Fruit fly (Drosophila melanogaster) whole organism, embryonic: ENCODE measurements around the gene dock.

Experiments used
- Ada2b ChIP-seq: fragments of 200-800 bp; sonication (Bioruptor generic); IDR thresholded peaks from 2 replicates; pipeline ENCODE4 v1.3.6; 2022; ENCODE audit warnings: missing biosample characterization, missing genetic modification characterization
- Atf6 ChIP-seq: fragments of 200-800 bp; sonication (Bioruptor generic); IDR thresholded peaks from 2 replicates; pipeline ENCODE4 v1.3.6; 2022; ENCODE audit warnings: missing biosample characterization, missing genetic modification characterization
- Bgb ChIP-seq: fragments of 200-800 bp; sonication (Bioruptor generic); IDR thresholded peaks from 2 replicates; pipeline ENCODE4 v1.3.6; 2022; ENCODE audit warnings: missing biosample characterization, missing genetic modification characterization; ENCODE audit not compliant: partially characterized antibody
- CG10654 ChIP-seq: fragments of 200-800 bp; sonication (Bioruptor generic); optimal IDR thresholded peaks from 2 replicates; lab custom pipeline; 2016; ENCODE audit warnings: missing biosample characterization, missing genetic modification characterization
- CG11085 ChIP-seq: fragments of 200-800 bp; sonication (Bioruptor generic); IDR thresholded peaks from 2 replicates; pipeline ENCODE4 v1.3.6; 2022; ENCODE audit warnings: missing biosample characterization, missing genetic modification characterization
- CG11398 ChIP-seq: fragments of 200-800 bp; sonication (Bioruptor generic); optimal IDR thresholded peaks from 2 replicates; lab custom pipeline; 2016; ENCODE audit warnings: missing biosample characterization, missing genetic modification characterization
- CG11695 ChIP-seq: fragments of 200-800 bp; sonication (Bioruptor generic); IDR thresholded peaks from 3 replicates; pipeline ENCODE4 v1.3.6; 2022; ENCODE audit warnings: missing biosample characterization, missing genetic modification characterization
- CG1233 ChIP-seq: fragments of 200-800 bp; sonication (Bioruptor generic); optimal IDR thresholded peaks from 4 replicates; lab custom pipeline; 2018; ENCODE audit warnings: missing biosample characterization, mild to moderate bottlenecking, missing genetic modification characterization
- CG14014 ChIP-seq: fragments of 200-800 bp; sonication (Bioruptor generic); IDR thresholded peaks from 2 replicates; pipeline ENCODE4 v1.3.6; 2022; ENCODE audit warnings: missing biosample characterization, missing genetic modification characterization
- CG14965 ChIP-seq: fragments of 200-800 bp; sonication (Bioruptor generic); optimal IDR thresholded peaks from 2 replicates; lab custom pipeline; 2016; ENCODE audit warnings: missing biosample characterization, missing genetic modification characterization, borderline replicate concordance
- CG17385 ChIP-seq: fragments of 200-800 bp; sonication (Bioruptor generic); optimal IDR thresholded peaks from 3 replicates; lab custom pipeline; 2018; ENCODE audit warnings: missing biosample characterization, mild to moderate bottlenecking, missing genetic modification characterization
- CG18262 ChIP-seq: fragments of 200-800 bp; optimal IDR thresholded peaks from 3 replicates; lab custom pipeline; 2019; ENCODE audit warnings: missing biosample characterization, mild to moderate bottlenecking, missing genetic modification characterization, moderate library complexity
- CG31365 ChIP-seq: fragments of 200-800 bp; sonication (Bioruptor generic); optimal IDR thresholded peaks from 2 replicates; lab custom pipeline; 2018; ENCODE audit warnings: missing biosample characterization, mild to moderate bottlenecking, missing genetic modification characterization
- CG33557 ChIP-seq: fragments of 200-800 bp; sonication (Bioruptor generic); optimal IDR thresholded peaks from 2 replicates; lab custom pipeline; 2019; ENCODE audit warnings: missing biosample characterization, mild to moderate bottlenecking, missing genetic modification characterization, moderate library complexity
- CG6254 ChIP-seq: fragments of 200-800 bp; sonication (Bioruptor generic); optimal IDR thresholded peaks from 3 replicates; lab custom pipeline; 2017; ENCODE audit warnings: mild to moderate bottlenecking, missing biosample characterization, missing genetic modification reagents, missing genetic modification characterization
- CG7786 ChIP-seq: fragments of 200-800 bp; sonication (Bioruptor generic); optimal IDR thresholded peaks from 2 replicates; lab custom pipeline; 2016; ENCODE audit warnings: missing biosample characterization, missing genetic modification characterization
- CG8281 ChIP-seq: fragments of 200-800 bp; sonication (Bioruptor generic); optimal IDR thresholded peaks from 2 replicates; lab custom pipeline; 2018; ENCODE audit warnings: missing biosample characterization, mild to moderate bottlenecking, missing genetic modification characterization, moderate library complexity
- CG9215 ChIP-seq: fragments of 200-800 bp; sonication (Bioruptor generic); IDR thresholded peaks from 2 replicates; pipeline ENCODE4 v1.3.6; 2022; ENCODE audit warnings: missing biosample characterization, missing genetic modification characterization
- CG9932 ChIP-seq: fragments of 200-800 bp; sonication (Bioruptor generic); IDR thresholded peaks from 2 replicates; pipeline ENCODE4 v1.3.6; 2022; ENCODE audit warnings: missing biosample characterization, missing genetic modification characterization
- D19A ChIP-seq: fragments of 200-800 bp; optimal IDR thresholded peaks from 3 replicates; lab custom pipeline; 2019; ENCODE audit warnings: missing biosample characterization, mild to moderate bottlenecking, missing genetic modification characterization, moderate library complexity
- E2f2 ChIP-seq: fragments of 200-800 bp; sonication (Bioruptor generic); IDR thresholded peaks from 2 replicates; pipeline ENCODE4 v1.3.6; 2022; ENCODE audit warnings: missing biosample characterization, missing genetic modification characterization
- Elba2 ChIP-seq: fragments of 200-800 bp; sonication (Bioruptor generic); optimal IDR thresholded peaks from 3 replicates; lab custom pipeline; 2016; ENCODE audit warnings: missing biosample characterization, missing genetic modification characterization
- Hand ChIP-seq: fragments of 200-800 bp; sonication (Bioruptor generic); optimal IDR thresholded peaks from 2 replicates; lab custom pipeline; 2017; ENCODE audit warnings: mild to moderate bottlenecking, missing biosample characterization, missing genetic modification reagents, missing genetic modification characterization
- Hey ChIP-seq: fragments of 200-800 bp; sonication (Bioruptor generic); optimal IDR thresholded peaks from 3 replicates; lab custom pipeline; 2018; ENCODE audit warnings: missing biosample characterization, mild to moderate bottlenecking, missing genetic modification characterization
- Lim3 ChIP-seq: fragments of 200-800 bp; sonication (Bioruptor generic); IDR thresholded peaks from 2 replicates; pipeline ENCODE4 v1.3.6; 2022; ENCODE audit warnings: missing biosample characterization, missing genetic modification characterization
- Mad ChIP-seq: fragments of 200-800 bp; sonication (Bioruptor generic); optimal IDR thresholded peaks from 2 replicates; lab custom pipeline; 2016; ENCODE audit warnings: missing biosample characterization, missing genetic modification characterization
- Meics ChIP-seq: fragments of 200-800 bp; sonication (Bioruptor generic); optimal IDR thresholded peaks from 2 replicates; lab custom pipeline; 2017; ENCODE audit warnings: missing biosample characterization, mild to moderate bottlenecking, missing genetic modification characterization
- Mes4 ChIP-seq: fragments of 200-800 bp; sonication (Bioruptor generic); optimal IDR thresholded peaks from 2 replicates; lab custom pipeline; 2016; ENCODE audit warnings: missing biosample characterization, missing genetic modification characterization
- NK7.1 ChIP-seq: fragments of 200-800 bp; sonication (Bioruptor generic); optimal IDR thresholded peaks from 3 replicates; lab custom pipeline; 2016; ENCODE audit warnings: missing biosample characterization, missing genetic modification characterization
- Oli ChIP-seq: fragments of 200-800 bp; sonication (Bioruptor generic); optimal IDR thresholded peaks from 2 replicates; lab custom pipeline; 2018; ENCODE audit warnings: missing biosample characterization, mild to moderate bottlenecking, missing genetic modification characterization, moderate library complexity
- Optix ChIP-seq: fragments of 200-800 bp; sonication (Bioruptor generic); IDR thresholded peaks from 3 replicates; pipeline ENCODE4 v1.3.6; 2022; ENCODE audit warnings: missing biosample characterization, missing genetic modification characterization
- Pdp1 ChIP-seq, 2 experiments: fragments of 200-800 bp; sonication (Bioruptor generic); optimal IDR thresholded peaks; 3 replicates each; lab custom pipeline; 2016; ENCODE audit warnings: missing biosample characterization in 2 of 2, missing genetic modification characterization in 2 of 2, mild to moderate bottlenecking in 1 of 2, moderate library complexity in 1 of 2
- Usf ChIP-seq: fragments of 200-800 bp; sonication (Bioruptor generic); optimal IDR thresholded peaks from 2 replicates; lab custom pipeline; 2017; ENCODE audit warnings: missing genotype, missing biosample characterization, missing genetic modification characterization
- Vsx1 ChIP-seq: fragments of 200-800 bp; sonication (Bioruptor generic); optimal IDR thresholded peaks from 2 replicates; lab custom pipeline; 2017; ENCODE audit warnings: missing biosample characterization, mild to moderate bottlenecking, missing genetic modification characterization, missing genetic modification reagents
- YL-1 ChIP-seq: fragments of 200-800 bp; sonication (Bioruptor generic); optimal IDR thresholded peaks from 3 replicates; lab custom pipeline; 2017; ENCODE audit warnings: missing biosample characterization, mild to moderate bottlenecking, missing genetic modification characterization
- abd-A ChIP-seq: fragments of 200-800 bp; sonication (Bioruptor generic); optimal IDR thresholded peaks from 3 replicates; lab custom pipeline; 2019; ENCODE audit warnings: missing biosample characterization, mild to moderate bottlenecking, missing genetic modification characterization, moderate library complexity
- ato ChIP-seq: fragments of 200-800 bp; sonication (Bioruptor generic); IDR thresholded peaks from 2 replicates; pipeline ENCODE4 v1.3.6; 2022; ENCODE audit warnings: missing biosample characterization, missing genetic modification characterization; ENCODE audit not compliant: partially characterized antibody
- dan ChIP-seq: fragments of 200-800 bp; sonication (Bioruptor generic); IDR thresholded peaks from 2 replicates; pipeline ENCODE4 v1.3.6; 2022; ENCODE audit warnings: missing biosample characterization, missing genetic modification characterization
- dimm ChIP-seq: fragments of 200-800 bp; sonication (Bioruptor generic); IDR thresholded peaks from 2 replicates; pipeline ENCODE4 v1.3.6; 2022; ENCODE audit warnings: missing biosample characterization, missing genetic modification characterization
- disco-r ChIP-seq: fragments of 200-800 bp; sonication (Bioruptor generic); optimal IDR thresholded peaks from 2 replicates; lab custom pipeline; 2016; ENCODE audit warnings: missing biosample characterization, missing genetic modification characterization
- en ChIP-seq: fragments of 200-800 bp; sonication (Bioruptor generic); optimal IDR thresholded peaks from 2 replicates; lab custom pipeline; 2016; ENCODE audit warnings: missing biosample characterization, missing genetic modification characterization
- fd64A ChIP-seq: fragments of 200-800 bp; sonication (Bioruptor generic); optimal IDR thresholded peaks from 3 replicates; lab custom pipeline; 2018; ENCODE audit warnings: missing biosample characterization, mild to moderate bottlenecking, missing genetic modification characterization
- hkb ChIP-seq, 2 experiments: fragments of 200-800 bp in 1 of 2; fragments of >200 bp in 1 of 2; sonication (Bioruptor generic) in 1 of 2; IDR thresholded peaks in 1 of 2; optimal IDR thresholded peaks in 1 of 2; 2 replicates each; pipeline versions ENCODE4 v1.3.6 to Lab custom; 2017 to 2022; ENCODE audit warnings: missing biosample characterization in 1 of 2, missing genetic modification characterization in 1 of 2
- mld ChIP-seq: fragments of 200-800 bp; sonication (Bioruptor generic); IDR thresholded peaks from 3 replicates; pipeline ENCODE4 v1.3.6; 2022; ENCODE audit warnings: missing biosample characterization, missing genetic modification characterization; ENCODE audit not compliant: partially characterized antibody
- nom ChIP-seq: fragments of 200-800 bp; sonication (Bioruptor generic); optimal IDR thresholded peaks from 2 replicates; lab custom pipeline; 2017; ENCODE audit warnings: missing biosample characterization, missing genetic modification characterization, mild to moderate bottlenecking, moderate library complexity, missing genetic modification reagents
- seq ChIP-seq: fragments of 200-800 bp; sonication (Bioruptor generic); IDR thresholded peaks from 2 replicates; pipeline ENCODE4 v1.3.6; 2022; ENCODE audit warnings: missing biosample characterization, missing genetic modification characterization
- shn ChIP-seq: fragments of 200-800 bp; sonication (Bioruptor generic); optimal IDR thresholded peaks from 3 replicates; lab custom pipeline; 2016; ENCODE audit warnings: missing biosample characterization, missing genetic modification characterization
- slp2 ChIP-seq: fragments of 200-800 bp; sonication (Bioruptor generic); optimal IDR thresholded peaks from 2 replicates; lab custom pipeline; 2016; ENCODE audit warnings: missing biosample characterization, missing genetic modification characterization
- sug ChIP-seq: fragments of 200-800 bp; optimal IDR thresholded peaks from 2 replicates; lab custom pipeline; 2019; ENCODE audit warnings: missing biosample characterization, mild to moderate bottlenecking, missing genetic modification characterization, moderate library complexity
- vvl ChIP-seq: fragments of 200-800 bp; sonication (Bioruptor generic); IDR thresholded peaks from 2 replicates; pipeline ENCODE4 v1.3.6; 2022; ENCODE audit warnings: missing biosample characterization, missing genetic modification characterization

Gene dock

DNA sequence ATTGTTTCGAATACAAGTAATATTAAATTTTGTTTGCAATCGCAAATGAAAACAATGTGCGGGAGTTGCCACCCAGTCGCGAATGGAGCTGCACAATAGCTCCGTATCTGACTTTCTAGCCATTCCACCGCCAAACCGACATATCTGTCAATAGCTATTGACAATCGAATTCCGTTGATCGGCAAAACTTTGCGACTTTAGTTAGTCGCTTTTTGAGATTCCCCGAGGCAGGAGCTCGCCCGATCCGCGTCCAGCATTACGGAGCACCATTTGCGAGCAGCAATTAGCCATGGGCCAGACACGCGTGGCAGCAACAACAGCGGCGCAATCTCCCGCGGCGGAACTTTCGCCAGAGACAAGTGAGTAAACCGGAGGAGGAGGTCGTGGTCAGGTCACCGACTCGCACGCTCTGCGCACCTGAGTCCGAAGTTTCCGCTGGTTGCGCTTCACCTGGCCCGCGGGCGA lies 26.9 kb downstream of the dock start, which contains the start of the genes CG4291 and kraken (continued):
- TF ChIP-seq E2f2 (GFP tag; lab: Robert Waterston, UW): peak; percentile 48
- peak; percentile 41 for TF ChIP-seq nom (GFP tag; lab: Kevin White, UChicago)
- peak; percentile 86 for TF ChIP-seq CG9932 (GFP tag; lab: Robert Waterston, UW)
- no peak for TF ChIP-seq Elba2 (GFP tag; lab: Kevin White, UChicago)
- TF ChIP-seq dimm (GFP tag; lab: Robert Waterston, UW): no peak
- TF ChIP-seq CG10654 (GFP tag; lab: Kevin White, UChicago): no peak
- TF ChIP-seq CG1233 (GFP tag; lab: Kevin White, UChicago): peak; percentile 2
- TF ChIP-seq Atf6 (GFP tag; lab: Robert Waterston, UW): peak; percentile 49; the same call in 1 of the 2 replicates
- TF ChIP-seq Mad (GFP tag; lab: Kevin White, UChicago): peak; percentile 35
- TF ChIP-seq Oli (tag; lab: Kevin White, UChicago): no peak
- TF ChIP-seq sug (tag; lab: Kevin White, UChicago): peak; percentile 69
- peak; percentile 37; the same call in 1 of the 2 replicates for TF ChIP-seq CG9215
- TF ChIP-seq CG8281 (tag; lab: Kevin White, UChicago): peak; percentile 99
- TF ChIP-seq CG18262 (tag; lab: Kevin White, UChicago): peak; percentile 32
- TF ChIP-seq Mes4: no peak
- TF ChIP-seq shn: peak; percentile 59
- TF ChIP-seq YL-1: peak; percentile 50
- TF ChIP-seq CG14014 (GFP tag; lab: Robert Waterston, UW): peak; percentile 61; the same call in 1 of the 2 replicates
- TF ChIP-seq Vsx1 (GFP tag; lab: Kevin White, UChicago): peak; percentile 79
- no peak for TF ChIP-seq Optix
- no peak for TF ChIP-seq Usf (GFP tag; lab: Kevin White, UChicago)
- no peak for TF ChIP-seq Hey
- no peak for TF ChIP-seq disco-r
- no peak for TF ChIP-seq ato (GFP tag; lab: Robert Waterston, UW)
- TF ChIP-seq hkb (optimal IDR thresholded peaks at IDR 0.05; lab: Kevin White, UChicago): no peak
- no peak; the same call in 1 of the 2 replicates for TF ChIP-seq hkb (GFP tag; IDR thresholded peaks at IDR 0.05; lab: Robert Waterston, UW)
- TF ChIP-seq Bgb (GFP tag; lab: Robert Waterston, UW): peak; percentile 68
- TF ChIP-seq CG6254: no peak
- TF ChIP-seq CG14965 (GFP tag; lab: Kevin White, UChicago): no peak
- peak; percentile 31; the same call in 1 of the 2 replicates for TF ChIP-seq CG11085 (GFP tag; lab: Robert Waterston, UW)
- TF ChIP-seq abd-A (tag; lab: Kevin White, UChicago): peak; percentile 57
- TF ChIP-seq mld (GFP tag; lab: Robert Waterston, UW): no peak
- no peak for TF ChIP-seq seq (GFP tag; lab: Robert Waterston, UW)
- TF ChIP-seq CG11695 (GFP tag; lab: Robert Waterston, UW): no peak
- TF ChIP-seq CG31365 (tag; lab: Kevin White, UChicago): no peak
- no peak for TF ChIP-seq Lim3 (GFP tag; lab: Robert Waterston, UW)
- TF ChIP-seq vvl (GFP tag; lab: Robert Waterston, UW): peak; percentile 80
- TF ChIP-seq fd64A: no peak
- TF ChIP-seq Meics (GFP tag; lab: Kevin White, UChicago): peak; percentile 63
- peak; percentile 41 for TF ChIP-seq CG17385 (GFP tag; lab: Kevin White, UChicago)
- TF ChIP-seq CG33557 (GFP tag; lab: Kevin White, UChicago): peak; percentile 13
- TF ChIP-seq Pdp1 (GFP tag; optimal IDR thresholded peaks at IDR 0.05; lab: Kevin White, UChicago): peak; percentile 60 to 70
- TF ChIP-seq Ada2b (GFP tag; lab: Robert Waterston, UW): 0 out of 2 replicates have a peak, but pooled peaks have one; percentile 24
- TF ChIP-seq CG7786: peak; percentile 17
- no peak for TF ChIP-seq Hand
- TF ChIP-seq en (GFP tag; lab: Kevin White, UChicago): peak; percentile 0
- no peak for TF ChIP-seq D19A (tag; lab: Kevin White, UChicago)
- TF ChIP-seq CG11398 (GFP tag; lab: Kevin White, UChicago): no peak
- no peak for TF ChIP-seq dan (GFP tag; lab: Robert Waterston, UW)
- TF ChIP-seq NK7.1 (GFP tag; lab: Kevin White, UChicago): no peak
- no peak for TF ChIP-seq slp2 (GFP tag; lab: Kevin White, UChicago)
